Worm (Caenorhabditis elegans): ENCODE measurements around the gene F17C8.7.

F17C8.7 gene

DNA sequence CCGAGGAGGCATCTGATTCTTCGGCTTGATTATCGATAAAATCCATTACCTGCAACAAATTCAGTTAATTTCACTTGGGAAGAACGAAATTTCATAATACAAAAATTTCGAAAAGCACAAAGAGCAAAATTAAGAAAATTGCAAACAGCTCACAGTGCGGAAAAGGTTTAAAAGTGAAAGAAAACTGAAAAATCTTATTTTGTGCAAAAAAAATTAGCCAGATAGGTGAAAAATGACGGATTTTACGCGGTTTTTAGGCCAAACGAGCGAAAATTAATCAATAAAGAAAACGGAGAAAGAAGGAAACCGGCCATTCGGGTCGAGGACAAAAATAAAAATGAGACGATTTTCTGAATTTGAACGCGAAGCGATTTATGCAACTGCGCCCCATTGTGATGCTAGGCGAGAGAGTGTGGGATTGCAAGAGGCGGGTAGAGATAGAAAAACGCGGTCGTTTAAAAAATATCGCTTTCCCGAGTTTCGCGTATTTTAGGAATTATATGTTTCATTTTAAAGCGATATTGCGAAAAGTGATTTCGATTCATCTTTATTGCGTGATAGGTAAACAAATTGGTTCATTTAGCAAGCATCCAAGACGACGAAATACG, 14.8 kb upstream of the F17C8.7 start, which contains the start of gene emb-5 (continued):
- TF ChIP-seq madf-6 (GFP tag; IDR thresholded peaks at IDR 0.05) (peak; percentile 43; the same call in 1 of the 2 replicates), lin-54 (GFP tag; optimal IDR thresholded peaks at IDR 0.05) (peak; percentile 90), efl-1 (GFP tag; optimal IDR thresholded peaks at IDR 0.05) (peak; percentile 58), attf-5 (GFP tag; optimal IDR thresholded peaks at IDR 0.05) (peak; percentile 59), dpl-1 (GFP tag; optimal IDR thresholded peaks at IDR 0.05) (peak; percentile 63), snpc-3.4 (tag; optimal IDR thresholded peaks at IDR 0.05) (peak; percentile 18), B0035.1 (tag; optimal IDR thresholded peaks at IDR 0.05) (no peak), hmg-1.2 (GFP tag; IDR thresholded peaks at IDR 0.05) (peak; percentile 97), ztf-18 (tag; optimal IDR thresholded peaks at IDR 0.05) (peak; percentile 34), tbx-9 (tag; optimal IDR thresholded peaks at IDR 0.05; ENCODE audit: borderline replicate concordance) (no peak), snpc-1.1 (tag; optimal IDR thresholded peaks at IDR 0.05; ENCODE audit: insufficient read depth) (no peak), T07F8.4 (tag; optimal IDR thresholded peaks at IDR 0.05) (no peak), him-1 (tag; optimal IDR thresholded peaks at IDR 0.05) (no peak), attf-6 (GFP tag; IDR thresholded peaks at IDR 0.05) (no peak), aptf-3 (GFP tag; IDR thresholded peaks at IDR 0.05) (no peak), lir-1 (GFP tag; conservative IDR thresholded peaks at IDR 0.05) (no peak), lin-35 (GFP tag; optimal IDR thresholded peaks at IDR 0.05) (peak in 2 of 3 experiments; percentile 42 to 72)

ce11 chrIII:4721750-4722149, 13.8 kb upstream of the F17C8.7 start, which contains the start of gene acy-1:
TSS of gene acy-1 (plus strand) at chrIII:4722095.
- TF ChIP-seq K12H6.12 (tag; optimal IDR thresholded peaks at IDR 0.05) = peak; percentile 75
- peak; percentile 88 for TF ChIP-seq zfh-2 (GFP tag; conservative IDR thresholded peaks at IDR 0.05)
- no peak for TF ChIP-seq madf-10 (tag; optimal IDR thresholded peaks at IDR 0.05)
- TF ChIP-seq cebp-1 (GFP tag; IDR thresholded peaks at IDR 0.05) = no peak
- peak; percentile 59 for TF ChIP-seq cebp-1 (tag; optimal IDR thresholded peaks at IDR 0.05)
- TF ChIP-seq lin-40 (tag; optimal IDR thresholded peaks at IDR 0.05) = peak; percentile 36
- TF ChIP-seq lin-54 (GFP tag; optimal IDR thresholded peaks at IDR 0.05) = peak; percentile 8
- TF ChIP-seq let-607 (tag; optimal IDR thresholded peaks at IDR 0.05) = no peak
- TF ChIP-seq sea-2 (GFP tag; IDR thresholded peaks at IDR 0.05) = no peak
- TF ChIP-seq mcd-1 (GFP tag; IDR thresholded peaks at IDR 0.05) = peak; percentile 57
- no peak for TF ChIP-seq nfya-1 (tag; optimal IDR thresholded peaks at IDR 0.05; ENCODE audit: borderline replicate concordance, insufficient read depth)
- no peak for TF ChIP-seq rec-8 (tag; optimal IDR thresholded peaks at IDR 0.05)
- peak; percentile 54 for TF ChIP-seq K11D2.4 (GFP tag; IDR thresholded peaks at IDR 0.05)
- TF ChIP-seq hmg-1.2 (GFP tag; IDR thresholded peaks at IDR 0.05) = peak; percentile 85
- no peak for TF ChIP-seq Y53F4B.3 (GFP tag; IDR thresholded peaks at IDR 0.05)
- no peak for TF ChIP-seq mel-28 (tag; optimal IDR thresholded peaks at IDR 0.05; ENCODE audit: borderline replicate concordance)
- no peak for TF ChIP-seq ztf-28 (GFP tag; IDR thresholded peaks at IDR 0.05)
- TF ChIP-seq ama-1 (optimal IDR thresholded peaks at IDR 0.05) = no peak
- no peak for TF ChIP-seq ama-1 (GFP tag; optimal IDR thresholded peaks at IDR 0.05)
- 0 out of 2 replicates have a peak, but pooled peaks have one; percentile 32 for TF ChIP-seq nfyb-1 (GFP tag; IDR thresholded peaks at IDR 0.05)
- peak; percentile 51 for TF ChIP-seq ceh-27 (GFP tag; optimal IDR thresholded peaks at IDR 0.05)
- TF ChIP-seq attf-5 (GFP tag; optimal IDR thresholded peaks at IDR 0.05) = peak; percentile 34
- no peak for TF ChIP-seq D2030.7 (GFP tag; IDR thresholded peaks at IDR 0.05)
- TF ChIP-seq mes-4 (tag; optimal IDR thresholded peaks at IDR 0.05) = no peak
- peak; percentile 45; the same call in 1 of the 2 replicates for TF ChIP-seq dox-1 (GFP tag; IDR thresholded peaks at IDR 0.05)
- TF ChIP-seq lin-35 (GFP tag; optimal IDR thresholded peaks at IDR 0.05) = peak in 1 of 3 experiments; percentile 78
